Fruit fly (Drosophila melanogaster) whole organism, embryonic: Measurements from ENCODE around the gene Arp3.

Experiments used
- Adf1 ChIP-seq: fragments of 200-800 bp; sonication (Bioruptor generic); IDR thresholded peaks from 2 replicates; pipeline ENCODE4 v1.3.6; 2022; ENCODE audit warnings: missing biosample characterization, missing genetic modification characterization
- Asciz ChIP-seq: fragments of 200-800 bp; sonication (Bioruptor generic); optimal IDR thresholded peaks from 2 replicates; lab custom pipeline; 2017; ENCODE audit warnings: missing biosample characterization, mild to moderate bottlenecking, missing genetic modification characterization, missing genetic modification reagents
- Atf3 ChIP-seq: fragments of 200-800 bp; sonication (Bioruptor generic); optimal IDR thresholded peaks from 3 replicates; lab custom pipeline; 2016; ENCODE audit warnings: missing biosample characterization, missing genetic modification characterization
- Blimp-1 ChIP-seq: fragments of 200-800 bp; sonication (Bioruptor generic); optimal IDR thresholded peaks from 3 replicates; lab custom pipeline; 2018; ENCODE audit warnings: missing biosample characterization, missing genetic modification characterization, mild to moderate bottlenecking, moderate library complexity, missing genetic modification reagents
- CG10147 ChIP-seq: fragments of 200-800 bp; sonication (Bioruptor generic); optimal IDR thresholded peaks from 2 replicates; lab custom pipeline; 2019; ENCODE audit warnings: missing biosample characterization, mild to moderate bottlenecking, missing genetic modification characterization, moderate library complexity
- CG10959 ChIP-seq: fragments of 200-800 bp; sonication (Bioruptor generic); IDR thresholded peaks from 2 replicates; pipeline ENCODE4 v1.3.6; 2022; ENCODE audit warnings: missing biosample characterization, missing genetic modification characterization
- CG10979 ChIP-seq: fragments of 200-800 bp; sonication (Bioruptor generic); optimal IDR thresholded peaks from 2 replicates; lab custom pipeline; 2018; ENCODE audit warnings: missing biosample characterization, mild to moderate bottlenecking, missing genetic modification characterization, moderate library complexity
- CG13123 ChIP-seq: fragments of 200-800 bp; sonication (Bioruptor generic); optimal IDR thresholded peaks from 2 replicates; lab custom pipeline; 2016; ENCODE audit warnings: missing biosample characterization, missing genetic modification characterization
- CG14014 ChIP-seq: fragments of 200-800 bp; sonication (Bioruptor generic); IDR thresholded peaks from 2 replicates; pipeline ENCODE4 v1.3.6; 2022; ENCODE audit warnings: missing biosample characterization, missing genetic modification characterization
- CG14710 ChIP-seq: fragments of 200-800 bp; sonication (Bioruptor generic); optimal IDR thresholded peaks from 3 replicates; lab custom pipeline; 2019; ENCODE audit warnings: missing biosample characterization, mild to moderate bottlenecking, missing genetic modification characterization, moderate library complexity
- CG1832 ChIP-seq: fragments of 200-800 bp; sonication (Bioruptor generic); optimal IDR thresholded peaks from 2 replicates; lab custom pipeline; 2017; ENCODE audit warnings: missing biosample characterization, mild to moderate bottlenecking, missing genetic modification characterization, inconsistent platforms
- CG2199 ChIP-seq: fragments of 200-800 bp; sonication (Bioruptor generic); IDR thresholded peaks from 3 replicates; pipeline ENCODE4 v1.3.6; 2022; ENCODE audit warnings: missing biosample characterization, missing genetic modification characterization
- CG3163 ChIP-seq: fragments of 200-800 bp; sonication (Bioruptor generic); optimal IDR thresholded peaks from 3 replicates; lab custom pipeline; 2016; ENCODE audit warnings: missing biosample characterization, missing genetic modification characterization
- CG32532 ChIP-seq: fragments of 200-800 bp; sonication (Bioruptor generic); IDR thresholded peaks from 2 replicates; pipeline ENCODE4 v1.3.6; 2022; ENCODE audit warnings: missing biosample characterization, missing genetic modification characterization
- CG4282 ChIP-seq: fragments of 200-800 bp; sonication (Bioruptor generic); optimal IDR thresholded peaks from 2 replicates; lab custom pipeline; 2016; ENCODE audit warnings: missing biosample characterization, missing genetic modification characterization
- CG6765 ChIP-seq: fragments of 200-800 bp; sonication (Bioruptor generic); optimal IDR thresholded peaks from 3 replicates; lab custom pipeline; 2017; ENCODE audit warnings: missing biosample characterization, mild to moderate bottlenecking, missing genetic modification characterization
- CG6854 ChIP-seq: fragments of 200-800 bp; sonication (Bioruptor generic); optimal IDR thresholded peaks from 3 replicates; lab custom pipeline; 2017; ENCODE audit warnings: missing biosample characterization, mild to moderate bottlenecking, missing genetic modification characterization
- CG9215 ChIP-seq: fragments of 200-800 bp; sonication (Bioruptor generic); IDR thresholded peaks from 2 replicates; pipeline ENCODE4 v1.3.6; 2022; ENCODE audit warnings: missing biosample characterization, missing genetic modification characterization
- CrebB ChIP-seq: fragments of 200-800 bp; sonication (Bioruptor generic); optimal IDR thresholded peaks from 3 replicates; lab custom pipeline; 2018; ENCODE audit warnings: missing biosample characterization, mild to moderate bottlenecking, missing genetic modification characterization
- D ChIP-seq, 2 experiments: fragments of 200-800 bp in 1 of 2; fragments of >200 bp in 1 of 2; sonication (Bioruptor generic) in 1 of 2; optimal IDR thresholded peaks; 2 replicates in 1 of 2; 3 replicates in 1 of 2; lab custom pipeline; 2017; ENCODE audit warnings: mild to moderate bottlenecking in 1 of 2, missing biosample characterization in 1 of 2, missing genetic modification characterization in 1 of 2, missing genetic modification reagents in 1 of 2
- D19A ChIP-seq: fragments of 200-800 bp; optimal IDR thresholded peaks from 3 replicates; lab custom pipeline; 2019; ENCODE audit warnings: missing biosample characterization, mild to moderate bottlenecking, missing genetic modification characterization, moderate library complexity
- Fer1 ChIP-seq: fragments of 200-800 bp; sonication (Bioruptor generic); optimal IDR thresholded peaks from 2 replicates; lab custom pipeline; 2017; ENCODE audit warnings: missing biosample characterization, mild to moderate bottlenecking, missing genetic modification characterization
- HLHmδ ChIP-seq: fragments of 200-800 bp; sonication (Bioruptor generic); optimal IDR thresholded peaks from 2 replicates; lab custom pipeline; 2018; ENCODE audit warnings: missing biosample characterization, mild to moderate bottlenecking, missing genetic modification characterization, moderate library complexity
- Jarid2 ChIP-seq: fragments of 200-800 bp; sonication (Bioruptor generic); optimal IDR thresholded peaks from 3 replicates; lab custom pipeline; 2017; ENCODE audit warnings: mild to moderate bottlenecking, missing biosample characterization, missing genetic modification reagents, missing genetic modification characterization
- Mrtf ChIP-seq: fragments of 200-800 bp; sonication (Bioruptor generic); IDR thresholded peaks from 3 replicates; pipeline ENCODE4 v1.3.6; 2022; ENCODE audit warnings: missing biosample characterization, missing genetic modification characterization
- Rx ChIP-seq: fragments of 200-800 bp; sonication (Bioruptor generic); IDR thresholded peaks from 2 replicates; pipeline ENCODE4 v1.3.6; 2022; ENCODE audit warnings: missing biosample characterization, missing genetic modification characterization
- Sox100B ChIP-seq: fragments of 200-800 bp; sonication (Bioruptor generic); optimal IDR thresholded peaks from 3 replicates; lab custom pipeline; 2018; ENCODE audit warnings: missing biosample characterization, mild to moderate bottlenecking, missing genetic modification characterization
- Sry-δ ChIP-seq: fragments of 200-800 bp; sonication (Bioruptor generic); optimal IDR thresholded peaks from 2 replicates; lab custom pipeline; 2016; ENCODE audit warnings: missing biosample characterization, missing genetic modification characterization
- Ssrp ChIP-seq: fragments of 200-800 bp; sonication (Bioruptor generic); optimal IDR thresholded peaks from 2 replicates; lab custom pipeline; 2018; ENCODE audit warnings: missing biosample characterization, mild to moderate bottlenecking, missing genetic modification characterization, moderate library complexity
- Usf ChIP-seq: fragments of 200-800 bp; sonication (Bioruptor generic); optimal IDR thresholded peaks from 2 replicates; lab custom pipeline; 2017; ENCODE audit warnings: missing genotype, missing biosample characterization, missing genetic modification characterization
- ara ChIP-seq: fragments of 200-800 bp; sonication (Bioruptor generic); IDR thresholded peaks from 2 replicates; pipeline ENCODE4 v1.3.6; 2022; ENCODE audit warnings: missing biosample characterization, missing genetic modification characterization
- ase ChIP-seq: fragments of 200-800 bp; sonication (Bioruptor generic); IDR thresholded peaks from 3 replicates; pipeline ENCODE4 v1.3.6; 2022; ENCODE audit warnings: missing biosample characterization, missing genetic modification characterization
- chif ChIP-seq, 2 experiments: fragments of 200-800 bp; sonication (Bioruptor generic); optimal IDR thresholded peaks; 3 replicates each; lab custom pipeline; 2016; ENCODE audit warnings: missing biosample characterization in 2 of 2, missing genetic modification characterization in 2 of 2
- corto ChIP-seq: fragments of 200-800 bp; sonication (Bioruptor generic); optimal IDR thresholded peaks from 2 replicates; lab custom pipeline; 2016; ENCODE audit warnings: missing biosample characterization, mild to moderate bottlenecking, missing genetic modification characterization, moderate library complexity
- fd64A ChIP-seq: fragments of 200-800 bp; sonication (Bioruptor generic); optimal IDR thresholded peaks from 3 replicates; lab custom pipeline; 2018; ENCODE audit warnings: missing biosample characterization, mild to moderate bottlenecking, missing genetic modification characterization
- gro ChIP-seq: fragments of 200-800 bp; sonication (Bioruptor generic); optimal IDR thresholded peaks from 2 replicates; lab custom pipeline; 2016; ENCODE audit warnings: missing biosample characterization, missing genetic modification characterization
- gsb ChIP-seq: fragments of 200-800 bp; sonication (Bioruptor generic); IDR thresholded peaks from 2 replicates; pipeline ENCODE4 v1.3.6; 2022; ENCODE audit warnings: missing biosample characterization, missing genetic modification characterization
- ham ChIP-seq: fragments of 200-800 bp; sonication (Bioruptor generic); IDR thresholded peaks from 2 replicates; pipeline ENCODE4 v1.3.6; 2022; ENCODE audit warnings: missing biosample characterization, missing genetic modification characterization
- hkb ChIP-seq, 2 experiments: fragments of 200-800 bp in 1 of 2; fragments of >200 bp in 1 of 2; sonication (Bioruptor generic) in 1 of 2; IDR thresholded peaks in 1 of 2; optimal IDR thresholded peaks in 1 of 2; 2 replicates each; pipeline versions ENCODE4 v1.3.6 to Lab custom; 2017 to 2022; ENCODE audit warnings: missing biosample characterization in 1 of 2, missing genetic modification characterization in 1 of 2
- jigr1 ChIP-seq: fragments of 200-800 bp; sonication (Bioruptor generic); IDR thresholded peaks from 3 replicates; pipeline ENCODE4 v1.3.6; 2022; ENCODE audit warnings: missing biosample characterization, missing genetic modification characterization
- nau ChIP-seq: fragments of 200-800 bp; sonication (Bioruptor generic); optimal IDR thresholded peaks from 3 replicates; lab custom pipeline; 2017; ENCODE audit warnings: missing biosample characterization, mild to moderate bottlenecking, missing genetic modification characterization, missing genetic modification reagents
- slou ChIP-seq: fragments of 200-800 bp; sonication (Bioruptor generic); optimal IDR thresholded peaks from 3 replicates; lab custom pipeline; 2016; ENCODE audit warnings: missing biosample characterization, missing genetic modification characterization
- trh ChIP-seq: fragments of 200-800 bp; sonication (Bioruptor generic); optimal IDR thresholded peaks from 2 replicates; lab custom pipeline; 2016; ENCODE audit warnings: missing biosample characterization, missing genetic modification characterization
- tx ChIP-seq: fragments of 200-800 bp; sonication (Bioruptor generic); optimal IDR thresholded peaks from 2 replicates; lab custom pipeline; 2016; ENCODE audit warnings: missing biosample characterization, missing genetic modification characterization
- vnd ChIP-seq: fragments of 200-800 bp; sonication (Bioruptor generic); IDR thresholded peaks from 3 replicates; pipeline ENCODE4 v1.3.6; 2022; ENCODE audit warnings: missing biosample characterization, missing genetic modification characterization; ENCODE audit not compliant: partially characterized antibody
- vvl ChIP-seq: fragments of 200-800 bp; sonication (Bioruptor generic); IDR thresholded peaks from 2 replicates; pipeline ENCODE4 v1.3.6; 2022; ENCODE audit warnings: missing biosample characterization, missing genetic modification characterization
- z ChIP-seq: fragments of 200-800 bp; sonication (Bioruptor generic); IDR thresholded peaks from 3 replicates; pipeline ENCODE4 v1.3.6; 2022; ENCODE audit warnings: missing biosample characterization, missing genetic modification characterization
- zen ChIP-seq: fragments of 200-800 bp; sonication (Bioruptor generic); optimal IDR thresholded peaks from 3 replicates; lab custom pipeline; 2018; ENCODE audit warnings: missing biosample characterization, mild to moderate bottlenecking, missing genetic modification characterization, moderate library complexity
- zen2 ChIP-seq: fragments of 200-800 bp; sonication (Bioruptor generic); IDR thresholded peaks from 3 replicates; pipeline ENCODE4 v1.3.6; 2022; ENCODE audit warnings: missing biosample characterization, missing genetic modification characterization; ENCODE audit not compliant: partially characterized antibody

Gene Arp3

DNA sequence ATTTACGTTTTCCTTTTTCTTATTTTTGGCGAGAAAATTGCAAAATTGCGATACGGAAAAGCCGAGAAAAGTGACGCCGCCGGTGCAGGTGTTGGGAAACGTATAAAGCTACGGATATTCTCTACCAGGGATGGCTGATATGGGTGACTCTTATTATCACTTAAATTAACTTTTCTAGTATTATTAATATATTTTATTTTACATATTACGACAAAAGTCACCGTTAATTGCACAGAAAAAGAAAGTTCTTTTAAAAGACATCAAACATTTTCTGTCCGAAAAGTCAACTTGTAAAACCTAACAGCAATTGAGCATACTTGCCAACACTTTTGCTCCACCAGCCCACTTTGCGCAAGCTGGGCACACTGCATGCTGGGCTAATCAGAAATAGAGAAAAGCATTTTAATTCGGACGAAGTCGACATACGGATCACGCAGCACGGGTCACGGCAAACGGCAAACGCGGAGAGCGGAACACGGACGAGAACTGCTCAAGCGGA, 12.1 kb upstream of the Arp3 start, which contains the start of the genes Cds and Uba2 (continued):
- TF ChIP-seq trh (peak; percentile 71), vnd (GFP tag; lab: Robert Waterston, UW) (no peak), ara (peak; percentile 83; the same call in 1 of the 2 replicates), CG13123 (GFP tag; lab: Kevin White, UChicago) (peak; percentile 91), nau (no peak), zen (peak; percentile 85), CrebB (tag; lab: Kevin White, UChicago) (peak; percentile 85), D (optimal IDR thresholded peaks at IDR 0.05; lab: Kevin White, UChicago) (no peak), D (GFP tag; optimal IDR thresholded peaks at IDR 0.05; lab: Kevin White, UChicago) (peak; percentile 76), Fer1 (GFP tag; lab: Kevin White, UChicago) (peak; percentile 95), chif (GFP tag; optimal IDR thresholded peaks at IDR 0.05; lab: Kevin White, UChicago) (peak; percentile 47 to 67), corto (GFP tag; lab: Kevin White, UChicago) (peak; percentile 79), Adf1 (GFP tag; lab: Robert Waterston, UW) (peak; percentile 80), gsb (GFP tag; lab: Robert Waterston, UW) (peak; percentile 65), Mrtf (GFP tag; lab: Robert Waterston, UW) (peak; percentile 79), fd64A (peak; percentile 49), ase (peak; percentile 85), Atf3 (peak; percentile 49), HLHmδ (GFP tag; lab: Kevin White, UChicago) (no peak), CG9215 (GFP tag; lab: Robert Waterston, UW) (peak; percentile 93), CG14014 (GFP tag; lab: Robert Waterston, UW) (peak; percentile 90), Jarid2 (GFP tag; lab: Kevin White, UChicago) (no peak), jigr1 (GFP tag; lab: Robert Waterston, UW) (peak; percentile 84), CG10959 (peak; percentile 77), Rx (peak; percentile 87), gro (GFP tag; lab: Kevin White, UChicago) (peak; percentile 81), Ssrp (peak; percentile 90), CG6854 (peak; percentile 64), Sry-δ (GFP tag; lab: Kevin White, UChicago) (peak; percentile 26), CG14710 (tag; lab: Kevin White, UChicago) (peak; percentile 95), D19A (tag; lab: Kevin White, UChicago) (no peak), CG10147 (peak; percentile 93), zen2 (GFP tag; lab: Robert Waterston, UW) (no peak), CG4282 (GFP tag; lab: Kevin White, UChicago) (peak; percentile 38), tx (GFP tag; lab: Kevin White, UChicago) (peak; percentile 72), slou (peak; percentile 92), vvl (GFP tag; lab: Robert Waterston, UW) (peak; percentile 90), ham (peak; percentile 77), z (GFP tag; lab: Robert Waterston, UW) (0 out of 3 replicates have a peak, but pooled peaks have one; percentile 24), Asciz (GFP tag; lab: Kevin White, UChicago) (peak; percentile 85), Blimp-1 (peak; percentile 87), Sox100B (GFP tag; lab: Kevin White, UChicago) (peak; percentile 90), CG32532 (GFP tag; lab: Robert Waterston, UW) (peak; percentile 95), Usf (GFP tag; lab: Kevin White, UChicago) (peak; percentile 74), CG10979 (tag; lab: Kevin White, UChicago) (peak; percentile 84), hkb (optimal IDR thresholded peaks at IDR 0.05; lab: Kevin White, UChicago) (peak; percentile 39), hkb (GFP tag; IDR thresholded peaks at IDR 0.05; lab: Robert Waterston, UW) (peak; percentile 91), CG3163 (peak; percentile 33), CG1832 (GFP tag; lab: Kevin White, UChicago) (no peak), CG2199 (GFP tag; lab: Robert Waterston, UW) (0 out of 3 replicates have a peak, but pooled peaks have one; percentile 8), CG6765 (GFP tag; lab: Kevin White, UChicago) (peak; percentile 89)
